Fruit fly (Drosophila melanogaster) whole organism, embryonic: ENCODE data around the gene CG7006.

ENCODE experiments used
- Abd-B ChIP-seq: fragments of 200-800 bp; sonication (Bioruptor generic); optimal IDR thresholded peaks from 2 replicates; lab custom pipeline; 2018; ENCODE audit warnings: missing biosample characterization, mild to moderate bottlenecking, missing genetic modification characterization, moderate library complexity
- Blimp-1 ChIP-seq: fragments of 200-800 bp; sonication (Bioruptor generic); optimal IDR thresholded peaks from 3 replicates; lab custom pipeline; 2018; ENCODE audit warnings: missing biosample characterization, missing genetic modification characterization, mild to moderate bottlenecking, moderate library complexity, missing genetic modification reagents
- Bteb2 ChIP-seq: fragments of 200-800 bp; sonication (Bioruptor generic); optimal IDR thresholded peaks from 2 replicates; lab custom pipeline; 2016; ENCODE audit warnings: missing biosample characterization, missing genetic modification characterization
- CG1024 ChIP-seq: fragments of 200-800 bp; sonication (Bioruptor generic); IDR thresholded peaks from 2 replicates; pipeline ENCODE4 v1.3.6; 2022; ENCODE audit warnings: missing biosample characterization, missing genetic modification characterization
- CG10274 ChIP-seq: fragments of 200-800 bp; sonication (Bioruptor generic); optimal IDR thresholded peaks from 3 replicates; lab custom pipeline; 2017; ENCODE audit warnings: missing biosample characterization, mild to moderate bottlenecking, missing genetic modification characterization
- CG10366 ChIP-seq: fragments of 200-800 bp; sonication (Bioruptor generic); IDR thresholded peaks from 2 replicates; pipeline ENCODE4 v1.3.6; 2022; ENCODE audit warnings: missing biosample characterization, missing genetic modification characterization
- CG10462 ChIP-seq: fragments of 200-800 bp; sonication (Bioruptor generic); optimal IDR thresholded peaks from 2 replicates; lab custom pipeline; 2016; ENCODE audit warnings: missing biosample characterization, missing genetic modification characterization
- CG11085 ChIP-seq: fragments of 200-800 bp; sonication (Bioruptor generic); IDR thresholded peaks from 2 replicates; pipeline ENCODE4 v1.3.6; 2022; ENCODE audit warnings: missing biosample characterization, missing genetic modification characterization
- CG11093 ChIP-seq: fragments of 200-800 bp; sonication (Bioruptor generic); IDR thresholded peaks from 3 replicates; pipeline ENCODE4 v1.3.6; 2022; ENCODE audit warnings: missing biosample characterization, missing genetic modification characterization
- CG11695 ChIP-seq: fragments of 200-800 bp; sonication (Bioruptor generic); IDR thresholded peaks from 3 replicates; pipeline ENCODE4 v1.3.6; 2022; ENCODE audit warnings: missing biosample characterization, missing genetic modification characterization
- CG12104 ChIP-seq: fragments of 200-800 bp; sonication (Bioruptor generic); optimal IDR thresholded peaks from 3 replicates; lab custom pipeline; 2016; ENCODE audit warnings: missing biosample characterization, missing genetic modification characterization
- CG1233 ChIP-seq: fragments of 200-800 bp; sonication (Bioruptor generic); optimal IDR thresholded peaks from 4 replicates; lab custom pipeline; 2018; ENCODE audit warnings: missing biosample characterization, mild to moderate bottlenecking, missing genetic modification characterization
- CG12744 ChIP-seq: fragments of 200-800 bp; sonication (Bioruptor generic); optimal IDR thresholded peaks from 2 replicates; lab custom pipeline; 2016; ENCODE audit warnings: missing biosample characterization, missing genetic modification characterization
- CG13894 ChIP-seq: fragments of 200-800 bp; sonication (Bioruptor generic); optimal IDR thresholded peaks from 3 replicates; lab custom pipeline; 2018; ENCODE audit warnings: missing biosample characterization, mild to moderate bottlenecking, missing genetic modification characterization, moderate library complexity
- CG15479 ChIP-seq: fragments of 200-800 bp; sonication (Bioruptor generic); optimal IDR thresholded peaks from 3 replicates; lab custom pipeline; 2019; ENCODE audit warnings: missing biosample characterization, mild to moderate bottlenecking, missing genetic modification characterization, moderate library complexity
- CG16779 ChIP-seq: fragments of 200-800 bp; sonication (Bioruptor generic); IDR thresholded peaks from 2 replicates; pipeline ENCODE4 v1.3.6; 2022; ENCODE audit warnings: missing biosample characterization, missing genetic modification characterization
- CG17328 ChIP-seq: fragments of 200-800 bp; sonication (Bioruptor generic); IDR thresholded peaks from 2 replicates; pipeline ENCODE4 v1.3.6; 2022; ENCODE audit warnings: missing biosample characterization, missing genetic modification characterization
- CG17568 ChIP-seq: fragments of 200-800 bp; sonication (Bioruptor generic); optimal IDR thresholded peaks from 2 replicates; lab custom pipeline; 2018; ENCODE audit warnings: missing biosample characterization, mild to moderate bottlenecking, missing genetic modification characterization, moderate library complexity
- CG31441 ChIP-seq: fragments of 200-800 bp; sonication (Bioruptor generic); IDR thresholded peaks from 2 replicates; pipeline ENCODE4 v1.3.6; 2022; ENCODE audit warnings: missing biosample characterization, missing genetic modification characterization
- CG3995 ChIP-seq: fragments of 200-800 bp; sonication (Bioruptor generic); optimal IDR thresholded peaks from 3 replicates; lab custom pipeline; 2016; ENCODE audit warnings: missing biosample characterization, missing genetic modification characterization
- CG6654 ChIP-seq: fragments of 200-800 bp; sonication (Bioruptor generic); optimal IDR thresholded peaks from 2 replicates; lab custom pipeline; 2017; ENCODE audit warnings: missing biosample characterization, mild to moderate bottlenecking, missing genetic modification characterization
- CG7372 ChIP-seq: fragments of 200-800 bp; sonication (Bioruptor generic); IDR thresholded peaks from 2 replicates; pipeline ENCODE4 v1.3.6; 2022; ENCODE audit warnings: missing biosample characterization, missing genetic modification characterization
- CG8089 ChIP-seq: fragments of 200-800 bp; sonication (Bioruptor generic); optimal IDR thresholded peaks from 3 replicates; lab custom pipeline; 2016; ENCODE audit warnings: missing biosample characterization, missing genetic modification characterization
- CG8765 ChIP-seq: fragments of 200-800 bp; sonication (Bioruptor generic); IDR thresholded peaks from 2 replicates; pipeline ENCODE4 v1.3.6; 2022; ENCODE audit warnings: missing biosample characterization, missing genetic modification characterization
- CG9932 ChIP-seq: fragments of 200-800 bp; sonication (Bioruptor generic); IDR thresholded peaks from 2 replicates; pipeline ENCODE4 v1.3.6; 2022; ENCODE audit warnings: missing biosample characterization, missing genetic modification characterization
- CTCF ChIP-seq: fragments of 200-800 bp; sonication (Bioruptor generic); optimal IDR thresholded peaks from 2 replicates; lab custom pipeline; 2017; ENCODE audit warnings: missing biosample characterization, mild to moderate bottlenecking, missing genetic modification characterization, moderate library complexity
- Dek ChIP-seq: fragments of 200-800 bp; sonication (Bioruptor generic); optimal IDR thresholded peaks from 3 replicates; lab custom pipeline; 2019; ENCODE audit warnings: missing biosample characterization, mild to moderate bottlenecking, missing genetic modification characterization, moderate library complexity
- Dll ChIP-seq: fragments of 200-800 bp; sonication (Bioruptor generic); IDR thresholded peaks from 4 replicates; pipeline ENCODE4 v1.3.6; 2022; ENCODE audit warnings: missing biosample characterization, missing genetic modification characterization; ENCODE audit not compliant: partially characterized antibody
- Dp ChIP-seq: fragments of 200-800 bp; sonication (Bioruptor generic); optimal IDR thresholded peaks from 2 replicates; lab custom pipeline; 2018; ENCODE audit warnings: missing biosample characterization, mild to moderate bottlenecking, missing genetic modification characterization, moderate library complexity
- Drgx ChIP-seq: fragments of 200-800 bp; sonication (Bioruptor generic); IDR thresholded peaks from 2 replicates; pipeline ENCODE4 v1.3.6; 2022; ENCODE audit warnings: missing biosample characterization, missing genetic modification characterization
- GATAe ChIP-seq: fragments of 200-800 bp; sonication (Bioruptor generic); conservative IDR thresholded peaks from 2 replicates; pipeline ENCODE4 v1.3.6; 2022; ENCODE audit warnings: missing biosample characterization, missing genetic modification characterization
- Lhr ChIP-seq: fragments of 200-800 bp; sonication (Bioruptor generic); optimal IDR thresholded peaks from 3 replicates; lab custom pipeline; 2017; ENCODE audit warnings: mild to moderate bottlenecking, missing biosample characterization, missing genetic modification reagents, missing genetic modification characterization
- NC2β ChIP-seq: fragments of 200-800 bp; sonication (Bioruptor generic); optimal IDR thresholded peaks from 2 replicates; lab custom pipeline; 2016; ENCODE audit warnings: missing biosample characterization, missing genetic modification characterization
- Neu2 ChIP-seq: fragments of 200-800 bp; sonication (Bioruptor generic); optimal IDR thresholded peaks from 3 replicates; lab custom pipeline; 2016; ENCODE audit warnings: missing biosample characterization, missing genetic modification characterization, borderline replicate concordance
- Nf-YC ChIP-seq: fragments of 200-800 bp; optimal IDR thresholded peaks from 3 replicates; lab custom pipeline; 2019; ENCODE audit warnings: missing biosample characterization, mild to moderate bottlenecking, missing genetic modification characterization, moderate library complexity
- btn ChIP-seq: fragments of 200-800 bp; sonication (Bioruptor generic); optimal IDR thresholded peaks from 2 replicates; lab custom pipeline; 2016; ENCODE audit warnings: missing biosample characterization, missing genetic modification characterization
- dmrt11E ChIP-seq: fragments of 200-800 bp; sonication (Bioruptor generic); optimal IDR thresholded peaks from 3 replicates; lab custom pipeline; 2018; ENCODE audit warnings: missing biosample characterization, mild to moderate bottlenecking, missing genetic modification characterization, moderate library complexity
- dysf ChIP-seq: fragments of 200-800 bp; sonication (Bioruptor generic); IDR thresholded peaks from 3 replicates; pipeline ENCODE4 v1.3.6; 2022; ENCODE audit warnings: missing biosample characterization, missing genetic modification characterization
- emc ChIP-seq: fragments of 200-800 bp; sonication (Bioruptor generic); optimal IDR thresholded peaks from 2 replicates; lab custom pipeline; 2016; ENCODE audit warnings: missing biosample characterization, missing genetic modification characterization
- ftz-f1 ChIP-seq: fragments of 200-800 bp; sonication (Bioruptor generic); optimal IDR thresholded peaks from 2 replicates; lab custom pipeline; 2016; ENCODE audit warnings: missing biosample characterization, missing genetic modification characterization
- gce ChIP-seq: fragments of 200-800 bp; sonication (Bioruptor generic); IDR thresholded peaks from 3 replicates; pipeline ENCODE4 v1.3.6; 2022; ENCODE audit warnings: missing biosample characterization, missing genetic modification characterization
- gsb-n ChIP-seq: fragments of 200-800 bp; sonication (Bioruptor generic); optimal IDR thresholded peaks from 3 replicates; lab custom pipeline; 2018; ENCODE audit warnings: missing biosample characterization, mild to moderate bottlenecking, missing genetic modification characterization
- ham ChIP-seq: fragments of 200-800 bp; sonication (Bioruptor generic); IDR thresholded peaks from 2 replicates; pipeline ENCODE4 v1.3.6; 2022; ENCODE audit warnings: missing biosample characterization, missing genetic modification characterization
- nerfin-1 ChIP-seq: fragments of 200-800 bp; sonication (Bioruptor generic); optimal IDR thresholded peaks from 3 replicates; lab custom pipeline; 2019; ENCODE audit warnings: missing biosample characterization, mild to moderate bottlenecking, missing genetic modification characterization, moderate library complexity
- oc ChIP-seq: fragments of 200-800 bp; sonication (Bioruptor generic); optimal IDR thresholded peaks from 2 replicates; lab custom pipeline; 2018; ENCODE audit warnings: missing biosample characterization, mild to moderate bottlenecking, missing genetic modification characterization, moderate library complexity
- pb ChIP-seq: fragments of 200-800 bp; sonication (Bioruptor generic); optimal IDR thresholded peaks from 3 replicates; lab custom pipeline; 2016; ENCODE audit warnings: missing biosample characterization, missing genetic modification characterization
- pho ChIP-seq: fragments of 200-800 bp; sonication (Bioruptor generic); optimal IDR thresholded peaks from 2 replicates; lab custom pipeline; 2016; ENCODE audit warnings: missing biosample characterization, missing genetic modification characterization
- pita ChIP-seq: fragments of 200-800 bp; sonication (Bioruptor generic); optimal IDR thresholded peaks from 2 replicates; lab custom pipeline; 2017; ENCODE audit warnings: missing biosample characterization, mild to moderate bottlenecking, missing genetic modification characterization
- rib ChIP-seq: fragments of 200-800 bp; sonication (Bioruptor generic); IDR thresholded peaks from 2 replicates; pipeline ENCODE4 v1.3.6; 2022; ENCODE audit warnings: missing biosample characterization, missing genetic modification characterization
- shn ChIP-seq: fragments of 200-800 bp; sonication (Bioruptor generic); optimal IDR thresholded peaks from 3 replicates; lab custom pipeline; 2016; ENCODE audit warnings: missing biosample characterization, missing genetic modification characterization
- yki ChIP-seq: fragments of >200 bp; optimal IDR thresholded peaks from 3 replicates; lab custom pipeline; 2018

The CG7006 gene

DNA sequence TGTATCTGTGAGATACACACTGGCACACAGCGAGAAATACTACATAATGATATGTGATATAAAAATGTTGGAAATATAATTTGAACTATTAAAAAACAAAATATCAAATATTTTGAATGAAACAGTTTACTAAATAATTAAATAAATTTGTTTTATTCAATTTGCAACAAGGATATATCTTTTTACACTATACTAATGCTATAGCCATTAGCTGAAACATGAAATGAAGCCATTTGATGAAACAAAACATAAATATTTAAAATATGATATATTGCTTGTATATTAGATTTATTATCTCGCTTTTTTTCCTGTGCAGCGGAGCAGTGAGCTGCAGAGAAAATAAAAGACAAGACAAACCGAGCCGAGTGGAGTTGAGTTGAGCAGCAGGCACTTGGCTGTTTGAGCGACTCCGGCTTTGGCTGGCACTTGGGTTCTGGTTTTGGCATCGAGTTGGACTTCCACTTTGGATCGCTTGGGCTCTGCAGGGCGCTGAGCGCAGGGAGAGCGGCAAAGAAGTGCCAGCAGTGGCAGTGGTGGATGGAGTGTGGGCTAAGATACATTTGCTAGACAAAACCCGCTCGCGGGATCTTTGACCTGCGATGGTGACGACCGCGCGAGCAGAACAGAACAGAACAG is 43.0 kb downstream of the CG7006 start (continued):
- TF ChIP-seq CG1024 (0 out of 2 replicates have a peak, but pooled peaks have one; percentile 2), Bteb2 (GFP tag; lab: Kevin White, UChicago) (no peak), yki (lab: Kevin White, UChicago) (no peak), CG10462 (GFP tag; lab: Kevin White, UChicago) (no peak), CG7372 (GFP tag; lab: Robert Waterston, UW) (no peak), Lhr (GFP tag; lab: Kevin White, UChicago) (peak; percentile 32), CG11695 (GFP tag; lab: Robert Waterston, UW) (peak; percentile 85), CG17328 (GFP tag; lab: Robert Waterston, UW) (peak; percentile 65), CG11093 (0 out of 3 replicates have a peak, but pooled peaks have one; percentile 38), pho (GFP tag; lab: Kevin White, UChicago) (no peak), CG8765 (GFP tag; lab: Robert Waterston, UW) (0 out of 2 replicates have a peak, but pooled peaks have one; percentile 19), CG1233 (GFP tag; lab: Kevin White, UChicago) (peak; percentile 74), CG3995 (GFP tag; lab: Kevin White, UChicago) (no peak), Dp (GFP tag; lab: Kevin White, UChicago) (no peak), CG10274 (GFP tag; lab: Kevin White, UChicago) (peak; percentile 2), Blimp-1 (peak; percentile 87), dysf (peak; percentile 84), ftz-f1 (GFP tag; lab: Kevin White, UChicago) (no peak), btn (no peak), Neu2 (no peak), CG31441 (GFP tag; lab: Robert Waterston, UW) (peak; percentile 97), ham (no peak), dmrt11E (peak; percentile 90), Dll (no peak), CG13894 (tag; lab: Kevin White, UChicago) (no peak), Drgx (GFP tag; lab: Robert Waterston, UW) (peak; percentile 84), emc (GFP tag; lab: Kevin White, UChicago) (no peak), NC2β (GFP tag; lab: Kevin White, UChicago) (no peak), pb (GFP tag; lab: Kevin White, UChicago) (no peak), CG16779 (GFP tag; lab: Robert Waterston, UW) (no peak), CG11085 (GFP tag; lab: Robert Waterston, UW) (0 out of 2 replicates have a peak, but pooled peaks have one; percentile 13), oc (peak; percentile 63), CG10366 (GFP tag; lab: Robert Waterston, UW) (0 out of 2 replicates have a peak, but pooled peaks have one; percentile 19), CTCF (GFP tag; lab: Kevin White, UChicago) (no peak), gsb-n (tag; lab: Kevin White, UChicago) (peak; percentile 86), gce (0 out of 3 replicates have a peak, but pooled peaks have one; percentile 7), pita (GFP tag; lab: Kevin White, UChicago) (no peak), CG8089 (GFP tag; lab: Kevin White, UChicago) (no peak), CG9932 (GFP tag; lab: Robert Waterston, UW) (peak; percentile 49; the same call in 1 of the 2 replicates), Nf-YC (peak; percentile 68), CG12744 (no peak), nerfin-1 (tag; lab: Kevin White, UChicago) (peak; percentile 81), GATAe (GFP tag; lab: Robert Waterston, UW) (no peak), shn (GFP tag; lab: Kevin White, UChicago) (no peak), CG6654 (peak; percentile 27), rib (GFP tag; lab: Robert Waterston, UW) (no peak), CG17568 (GFP tag; lab: Kevin White, UChicago) (no peak), Dek (no peak), CG12104 (GFP tag; lab: Kevin White, UChicago) (peak; percentile 68), CG15479 (GFP tag; lab: Kevin White, UChicago) (no peak), Abd-B (GFP tag; lab: Kevin White, UChicago) (peak; percentile 83)
